Worm (Caenorhabditis elegans): ENCODE results near the gene F07C6.2.

DNA sequence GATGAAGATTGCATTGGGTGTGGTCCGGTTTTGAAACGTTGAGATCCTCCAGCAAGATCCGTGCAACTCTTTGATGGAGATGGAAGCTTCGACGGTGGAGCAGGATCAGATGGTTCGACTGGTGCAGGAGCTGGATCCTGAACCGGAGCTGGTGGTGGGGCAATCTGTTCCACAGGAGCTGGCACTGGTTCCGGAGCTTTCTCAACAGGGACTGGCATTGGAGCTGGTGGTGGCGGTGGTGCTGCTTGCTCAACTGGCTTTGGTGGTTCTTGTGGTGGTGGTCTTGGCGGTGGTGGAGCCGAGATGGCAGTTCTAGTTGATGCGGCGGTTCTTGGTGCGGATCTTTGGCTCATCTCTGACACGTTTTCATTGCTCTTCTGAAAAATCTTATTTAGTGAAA lies 47.3 kb upstream of the F07C6.2 start:
- TF ChIP-seq scrt-1 (GFP tag; IDR thresholded peaks at IDR 0.05) (no peak), hnd-1 (tag; optimal IDR thresholded peaks at IDR 0.05) (no peak), B0310.2 (tag; optimal IDR thresholded peaks at IDR 0.05) (no peak), ets-7 (tag; optimal IDR thresholded peaks at IDR 0.05) (no peak), ama-1 (optimal IDR thresholded peaks at IDR 0.05) (no peak), ceh-13 (GFP tag; optimal IDR thresholded peaks at IDR 0.05) (no peak), hmbx-1 (tag; optimal IDR thresholded peaks at IDR 0.05) (no peak), hmg-4 (GFP tag; optimal IDR thresholded peaks at IDR 0.05) (no peak)
